Worm (Caenorhabditis elegans): ENCODE data around the gene pgp-7.

pgp-7 gene

ce11 chrX:10896498-10896897, 26.5 kb upstream of the pgp-7 start, which contains the start of gene haly-1:
haly-1 (minus strand) TSS chrX:10896598.
- TF ChIP-seq nhr-28 (tag; optimal IDR thresholded peaks at IDR 0.05): no peak
- TF ChIP-seq egl-5 (tag; optimal IDR thresholded peaks at IDR 0.05): no peak
- no peak for TF ChIP-seq ceh-9 (tag; optimal IDR thresholded peaks at IDR 0.05)
- no peak for TF ChIP-seq aly-2 (tag; optimal IDR thresholded peaks at IDR 0.05)
- TF ChIP-seq nhr-23 (tag; optimal IDR thresholded peaks at IDR 0.05): no peak
- TF ChIP-seq nhr-25 (tag; optimal IDR thresholded peaks at IDR 0.05): no peak
- TF ChIP-seq nhr-43 (tag; optimal IDR thresholded peaks at IDR 0.05; ENCODE audit: poor library complexity, severe bottlenecking): no peak
- no peak for TF ChIP-seq ztf-11 (tag; optimal IDR thresholded peaks at IDR 0.05)
- TF ChIP-seq eor-1 (tag; optimal IDR thresholded peaks at IDR 0.05): no peak
- no peak for TF ChIP-seq lin-15B (tag; optimal IDR thresholded peaks at IDR 0.05)
- no peak for TF ChIP-seq skn-1 (tag; optimal IDR thresholded peaks at IDR 0.05)
- no peak for TF ChIP-seq pha-4 (tag; optimal IDR thresholded peaks at IDR 0.05)
- TF ChIP-seq nhr-76 (tag; optimal IDR thresholded peaks at IDR 0.05): no peak
- TF ChIP-seq pqm-1 (tag; optimal IDR thresholded peaks at IDR 0.05): no peak
- TF ChIP-seq lin-39 (tag; optimal IDR thresholded peaks at IDR 0.05): no peak
- TF ChIP-seq hmg-11 (tag; optimal IDR thresholded peaks at IDR 0.05): no peak
- TF ChIP-seq ztf-4 (tag; optimal IDR thresholded peaks at IDR 0.05): no peak
- TF ChIP-seq lsy-12 (tag; optimal IDR thresholded peaks at IDR 0.05): no peak
- TF ChIP-seq nhr-11 (tag; optimal IDR thresholded peaks at IDR 0.05): no peak

- TF ChIP-seq nhr-25 (tag; optimal IDR thresholded peaks at IDR 0.05) (no peak), ama-1 (optimal IDR thresholded peaks at IDR 0.05) (no peak), aly-2 (tag; optimal IDR thresholded peaks at IDR 0.05) (no peak), ceh-16 (tag; optimal IDR thresholded peaks at IDR 0.05) (no peak), fkh-2 (tag; optimal IDR thresholded peaks at IDR 0.05) (no peak), tbx-2 (tag; optimal IDR thresholded peaks at IDR 0.05) (no peak), zag-1 (tag; optimal IDR thresholded peaks at IDR 0.05) (no peak), lin-39 (tag; optimal IDR thresholded peaks at IDR 0.05) (no peak), nhr-12 (tag; optimal IDR thresholded peaks at IDR 0.05) (no peak), pha-4 (tag; optimal IDR thresholded peaks at IDR 0.05) (no peak), nhr-237 (tag; optimal IDR thresholded peaks at IDR 0.05) (no peak), nhr-67 (tag; optimal IDR thresholded peaks at IDR 0.05) (no peak), nhr-28 (tag; optimal IDR thresholded peaks at IDR 0.05) (no peak), nhr-76 (tag; optimal IDR thresholded peaks at IDR 0.05) (no peak), mdl-1 (tag; optimal IDR thresholded peaks at IDR 0.05) (no peak), elt-1 (tag; optimal IDR thresholded peaks at IDR 0.05) (no peak), ZK546.5 (tag; optimal IDR thresholded peaks at IDR 0.05) (no peak), egl-27 (tag; optimal IDR thresholded peaks at IDR 0.05) (no peak), ceh-9 (tag; optimal IDR thresholded peaks at IDR 0.05) (no peak)
These were observed 21.9 kb upstream of the pgp-7 start, which contains the start of gene F47B10.3 for ce11 chrX:10891890-10892289. F47B10.3 (plus strand) TSS chrX:10892190.

- TF ChIP-seq fos-1 (tag; optimal IDR thresholded peaks at IDR 0.05): no peak
These were observed 20.9 kb upstream of the pgp-7 start, which contains the start of gene F47B10.4 for ce11 chrX:10890965-10891364. F47B10.4 (plus strand) TSS chrX:10891265.

ce11 chrX:10890456-10890855, 20.4 kb upstream of the pgp-7 start, which contains the start of gene F47B10.5:
F47B10.5 (minus strand) TSS chrX:10890556.
- TF ChIP-seq ztf-11 (tag; optimal IDR thresholded peaks at IDR 0.05) (no peak), nhr-237 (tag; optimal IDR thresholded peaks at IDR 0.05) (no peak), nhr-11 (tag; optimal IDR thresholded peaks at IDR 0.05) (no peak), nhr-28 (tag; optimal IDR thresholded peaks at IDR 0.05) (no peak), mdl-1 (tag; optimal IDR thresholded peaks at IDR 0.05) (no peak), zag-1 (tag; optimal IDR thresholded peaks at IDR 0.05) (no peak), mml-1 (tag; optimal IDR thresholded peaks at IDR 0.05) (no peak), nhr-23 (tag; optimal IDR thresholded peaks at IDR 0.05) (no peak), pqm-1 (tag; optimal IDR thresholded peaks at IDR 0.05) (no peak), eor-1 (tag; optimal IDR thresholded peaks at IDR 0.05) (no peak), nhr-25 (tag; optimal IDR thresholded peaks at IDR 0.05) (no peak)

DNA sequence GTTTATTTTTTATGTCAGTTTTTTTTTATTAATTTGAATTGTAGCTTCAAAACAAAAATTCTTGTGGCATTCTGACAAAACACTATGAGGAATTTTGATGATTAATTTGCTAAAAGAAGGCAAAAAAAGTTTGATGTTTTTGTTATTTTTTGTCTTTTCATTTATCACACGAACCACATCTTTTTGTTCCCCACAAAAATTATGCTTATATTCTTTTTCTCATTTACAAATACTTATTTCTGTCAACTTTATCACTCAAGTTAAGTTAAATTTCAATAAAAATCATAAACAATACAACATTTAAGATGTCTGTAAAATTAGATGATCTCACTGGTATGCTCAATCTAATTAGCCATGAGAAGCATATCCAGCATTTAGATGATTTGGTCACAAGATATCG, 18.2 kb upstream of the pgp-7 start, which contains the start of gene F47B10.6:
TSS of gene F47B10.6 (plus strand) at position 301 of the 400 bp plus-strand sequence.
- TF ChIP-seq egl-5 (tag; optimal IDR thresholded peaks at IDR 0.05) (no peak), mdl-1 (tag; optimal IDR thresholded peaks at IDR 0.05) (no peak), ztf-4 (tag; optimal IDR thresholded peaks at IDR 0.05) (no peak), elt-3 (tag; optimal IDR thresholded peaks at IDR 0.05) (no peak), lin-15B (tag; optimal IDR thresholded peaks at IDR 0.05) (no peak), aly-2 (tag; optimal IDR thresholded peaks at IDR 0.05) (no peak), nhr-77 (tag; optimal IDR thresholded peaks at IDR 0.05) (no peak), ama-1 (optimal IDR thresholded peaks at IDR 0.05) (no peak), zag-1 (tag; optimal IDR thresholded peaks at IDR 0.05) (no peak), ceh-9 (tag; optimal IDR thresholded peaks at IDR 0.05) (no peak), nhr-25 (tag; optimal IDR thresholded peaks at IDR 0.05) (no peak), eor-1 (tag; optimal IDR thresholded peaks at IDR 0.05) (no peak), ceh-28 (tag; optimal IDR thresholded peaks at IDR 0.05) (no peak), nhr-43 (tag; optimal IDR thresholded peaks at IDR 0.05; ENCODE audit: poor library complexity, severe bottlenecking) (no peak), tbx-2 (tag; optimal IDR thresholded peaks at IDR 0.05) (no peak), jun-1 (tag; optimal IDR thresholded peaks at IDR 0.05) (no peak)
